Worm (Caenorhabditis elegans) whole organism, young adult: ENCODE data around the gene far-3.

Experiments
- B0261.1 ChIP-seq: sonication (generic microtip); optimal IDR thresholded peaks from 2 replicates; lab custom pipeline; 2016; ENCODE audit warnings: mild to moderate bottlenecking, missing genetic modification characterization, moderate library complexity, missing compliant biosample characterization
- C06A6.2 ChIP-seq: fragments of 200-800 bp; sonication (Bioruptor generic); conservative IDR thresholded peaks from 2 replicates; pipeline ENCODE4 v1.3.6; 2022; ENCODE audit warnings: missing genetic modification characterization, missing compliant biosample characterization
- C17E4.6 ChIP-seq: fragments of 200-800 bp; sonication (Bioruptor generic); IDR thresholded peaks from 2 replicates; pipeline ENCODE4 v1.3.6; 2022; ENCODE audit warnings: missing genetic modification reagents, missing genetic modification characterization, missing compliant biosample characterization
- T26A5.8 ChIP-seq: sonication (generic microtip); optimal IDR thresholded peaks from 2 replicates; lab custom pipeline; 2016; ENCODE audit warnings: missing genetic modification characterization, missing compliant biosample characterization
- aptf-3 ChIP-seq: fragments of 200-800 bp; sonication (Bioruptor generic); IDR thresholded peaks from 2 replicates; pipeline ENCODE4 v1.3.6; 2022; ENCODE audit warnings: missing genetic modification characterization, missing compliant biosample characterization
- ceh-27 ChIP-seq: fragments of 200-800 bp; sonication (Bioruptor generic); optimal IDR thresholded peaks from 2 replicates; lab custom pipeline; 2018; ENCODE audit warnings: mild to moderate bottlenecking, missing genetic modification characterization, moderate library complexity, missing compliant biosample characterization
- let-526 ChIP-seq: fragments of 200-800 bp; sonication (Bioruptor generic); IDR thresholded peaks from 2 replicates; pipeline ENCODE4 v1.3.6; 2022; ENCODE audit warnings: missing genetic modification reagents, missing genetic modification characterization, missing compliant biosample characterization
- nhr-90 ChIP-seq: sonication (generic microtip); optimal IDR thresholded peaks from 2 replicates; lab custom pipeline; 2016; ENCODE audit warnings: missing genotype, mild to moderate bottlenecking, missing genetic modification characterization, missing compliant biosample characterization
- rec-8 ChIP-seq, 2 experiments: sonication (generic microtip); optimal IDR thresholded peaks; 2 replicates each; lab custom pipeline; 2016; ENCODE audit warnings: mild to moderate bottlenecking in 2 of 2, missing genetic modification characterization in 2 of 2, missing genetic modification reagents in 2 of 2, missing genotype in 2 of 2, missing biosample characterization in 1 of 2, missing compliant biosample characterization in 1 of 2, moderate library complexity in 1 of 2
- sdz-38 ChIP-seq: sonication (generic microtip); optimal IDR thresholded peaks from 2 replicates; lab custom pipeline; 2016; ENCODE audit warnings: missing genotype, missing genetic modification characterization, missing compliant biosample characterization

- TF ChIP-seq C17E4.6 (GFP tag; lab: Robert Waterston, UW) (no peak), B0261.1 (no peak), sdz-38 (tag; lab: Kevin White, UChicago) (no peak), aptf-3 (GFP tag; lab: Robert Waterston, UW) (no peak), nhr-90 (tag; lab: Kevin White, UChicago) (no peak), ceh-27 (no peak), T26A5.8 (tag; lab: Kevin White, UChicago) (no peak), rec-8 (tag; optimal IDR thresholded peaks at IDR 0.05; lab: Kevin White, UChicago) (no peak), let-526 (GFP tag; lab: Robert Waterston, UW) (no peak), C06A6.2 (GFP tag; lab: Robert Waterston, UW) (no peak)
Observed at ce11 chrV:13000068-13000467, 2.7 kb upstream of the far-3 start.
